Worm (Caenorhabditis elegans): ENCODE results near the gene cyp-13A3.

- TF ChIP-seq aly-2 (tag; optimal IDR thresholded peaks at IDR 0.05) = no peak
- TF ChIP-seq mdl-1 (tag; optimal IDR thresholded peaks at IDR 0.05) = no peak
- no peak for TF ChIP-seq nhr-6 (tag; optimal IDR thresholded peaks at IDR 0.05)
- TF ChIP-seq lin-13 (GFP tag; optimal IDR thresholded peaks at IDR 0.05) = no peak
- TF ChIP-seq nhr-12 (tag; optimal IDR thresholded peaks at IDR 0.05) = no peak
- TF ChIP-seq peb-1 (tag; optimal IDR thresholded peaks at IDR 0.05) = no peak
- no peak for TF ChIP-seq snpc-4 (tag; optimal IDR thresholded peaks at IDR 0.05)
- no peak for TF ChIP-seq nhr-21 (tag; optimal IDR thresholded peaks at IDR 0.05)
- TF ChIP-seq lin-39 (tag; optimal IDR thresholded peaks at IDR 0.05) = no peak
- TF ChIP-seq mab-5 (tag; optimal IDR thresholded peaks at IDR 0.05) = no peak
- no peak for TF ChIP-seq unc-55 (GFP tag; optimal IDR thresholded peaks at IDR 0.05)
- no peak for TF ChIP-seq elt-3 (tag; optimal IDR thresholded peaks at IDR 0.05)
- TF ChIP-seq zag-1 (tag; optimal IDR thresholded peaks at IDR 0.05) = no peak
Measured at ce11 chrII:9781842-9782241, 11.3 kb downstream of the cyp-13A3 start, which contains the start of gene cyp-13A1.

Measured in whole organism, L2 larva.